Fruit fly (Drosophila melanogaster): ENCODE results near the gene CG43083.
A peak's percentile ranks its signal among the peaks of the same experiment; 100 is the strongest.

CG43083 gene

dm6 chr3L:15670455-15670854, 22.1 kb downstream of the CG43083 start (continued):
- TF ChIP-seq CG30020 (tag; optimal IDR thresholded peaks at IDR 0.05) (no peak), gce (GFP tag; IDR thresholded peaks at IDR 0.05) (no peak), Bteb2 (GFP tag; optimal IDR thresholded peaks at IDR 0.05) (no peak), Aef1 (GFP tag; IDR thresholded peaks at IDR 0.05) (no peak), CG1602 (GFP tag; optimal IDR thresholded peaks at IDR 0.05) (no peak), zfh2 (GFP tag; optimal IDR thresholded peaks at IDR 0.05) (no peak), CG7928 (GFP tag; optimal IDR thresholded peaks at IDR 0.05) (no peak), CG14860 (GFP tag; IDR thresholded peaks at IDR 0.05; ENCODE audit: partially characterized antibody) (no peak), eyg (GFP tag; optimal IDR thresholded peaks at IDR 0.05) (no peak), CG4707 (GFP tag; optimal IDR thresholded peaks at IDR 0.05) (no peak), fru (optimal IDR thresholded peaks at IDR 0.05) (no peak), nau (GFP tag; optimal IDR thresholded peaks at IDR 0.05) (no peak), Lpt (GFP tag; optimal IDR thresholded peaks at IDR 0.05) (no peak), peb (GFP tag; IDR thresholded peaks at IDR 0.05) (no peak), ems (GFP tag; optimal IDR thresholded peaks at IDR 0.05) (no peak), CG17359 (tag; optimal IDR thresholded peaks at IDR 0.05) (no peak), prd (optimal IDR thresholded peaks at IDR 0.05) (no peak), prd (GFP tag; IDR thresholded peaks at IDR 0.05) (peak; percentile 40; the same call in 1 of the 3 replicates), CG18599 (GFP tag; optimal IDR thresholded peaks at IDR 0.05) (no peak), so (GFP tag; IDR thresholded peaks at IDR 0.05) (no peak), CG8478 (optimal IDR thresholded peaks at IDR 0.05) (no peak), crc (GFP tag; optimal IDR thresholded peaks at IDR 0.05) (no peak), CG12391 (tag; optimal IDR thresholded peaks at IDR 0.05) (peak; percentile 54), CG31441 (GFP tag; IDR thresholded peaks at IDR 0.05) (peak; percentile 48), CG3995 (GFP tag; optimal IDR thresholded peaks at IDR 0.05) (no peak), CG8290 (GFP tag; optimal IDR thresholded peaks at IDR 0.05) (peak; percentile 8), CG8290 (tag; optimal IDR thresholded peaks at IDR 0.05) (no peak), CG2199 (GFP tag; IDR thresholded peaks at IDR 0.05) (no peak), CG1792 (GFP tag; optimal IDR thresholded peaks at IDR 0.05) (no peak), CG11456 (GFP tag; IDR thresholded peaks at IDR 0.05) (no peak), Deaf1 (tag; optimal IDR thresholded peaks at IDR 0.05) (no peak), sqz (GFP tag; optimal IDR thresholded peaks at IDR 0.05) (no peak), mam (GFP tag; optimal IDR thresholded peaks at IDR 0.05) (no peak), Trl (optimal IDR thresholded peaks at IDR 0.05) (no peak), Trl (GFP tag; optimal IDR thresholded peaks at IDR 0.05) (no peak), Ets97D (GFP tag; optimal IDR thresholded peaks at IDR 0.05) (no peak), trem (tag; optimal IDR thresholded peaks at IDR 0.05) (peak; percentile 8), pan (optimal IDR thresholded peaks at IDR 0.05) (no peak), pan (GFP tag; optimal IDR thresholded peaks at IDR 0.05 in 1 of 2, IDR thresholded peaks at IDR 0.05 in 1 of 2) (no peak), p53 (GFP tag; optimal IDR thresholded peaks at IDR 0.05) (no peak), knrl (GFP tag; IDR thresholded peaks at IDR 0.05; ENCODE audit: partially characterized antibody) (no peak), CG33213 (GFP tag; optimal IDR thresholded peaks at IDR 0.05) (no peak), CG14965 (GFP tag; optimal IDR thresholded peaks at IDR 0.05; ENCODE audit: borderline replicate concordance) (no peak), MESR4 (GFP tag; optimal IDR thresholded peaks at IDR 0.05) (no peak), Spps (tag; optimal IDR thresholded peaks at IDR 0.05) (peak; percentile 10), CG10543 (GFP tag; optimal IDR thresholded peaks at IDR 0.05) (no peak), CG33557 (GFP tag; optimal IDR thresholded peaks at IDR 0.05) (peak; percentile 73), dmrt99B (tag; optimal IDR thresholded peaks at IDR 0.05) (no peak), CG15696 (tag; optimal IDR thresholded peaks at IDR 0.05) (peak; percentile 80), gsb-n (tag; optimal IDR thresholded peaks at IDR 0.05) (peak; percentile 19), HHEX (GFP tag; optimal IDR thresholded peaks at IDR 0.05) (no peak), Chrac-16 (GFP tag; optimal IDR thresholded peaks at IDR 0.05) (no peak), CG31224 (GFP tag; IDR thresholded peaks at IDR 0.05) (no peak), sens (GFP tag) (peak; percentile 42)
